Fruit fly (Drosophila melanogaster): ENCODE measurements around the gene CG4374.

The CG4374 gene

DNA sequence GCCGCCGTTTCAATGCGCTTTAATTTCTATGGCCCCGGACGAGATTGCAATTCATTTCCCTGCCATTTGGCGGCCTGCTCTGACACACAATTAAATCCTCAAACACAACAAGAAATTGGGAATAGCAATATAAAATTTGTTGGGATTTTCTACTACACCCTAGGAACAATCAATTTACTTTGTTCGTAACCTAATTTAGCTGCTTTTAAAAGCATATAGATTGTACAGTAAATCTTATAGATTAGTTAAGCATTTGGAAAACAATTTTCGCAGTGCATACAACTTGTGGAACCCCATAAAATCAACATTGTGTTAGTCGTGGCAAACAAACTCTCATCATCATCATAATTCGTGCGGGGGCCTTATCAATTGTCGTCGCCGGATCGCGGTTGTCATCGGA is 4.0 kb upstream of the CG4374 start:
- TF ChIP-seq CG17801 (GFP tag; optimal IDR thresholded peaks at IDR 0.05; ENCODE audit: partially characterized antibody), result no peak

DNA sequence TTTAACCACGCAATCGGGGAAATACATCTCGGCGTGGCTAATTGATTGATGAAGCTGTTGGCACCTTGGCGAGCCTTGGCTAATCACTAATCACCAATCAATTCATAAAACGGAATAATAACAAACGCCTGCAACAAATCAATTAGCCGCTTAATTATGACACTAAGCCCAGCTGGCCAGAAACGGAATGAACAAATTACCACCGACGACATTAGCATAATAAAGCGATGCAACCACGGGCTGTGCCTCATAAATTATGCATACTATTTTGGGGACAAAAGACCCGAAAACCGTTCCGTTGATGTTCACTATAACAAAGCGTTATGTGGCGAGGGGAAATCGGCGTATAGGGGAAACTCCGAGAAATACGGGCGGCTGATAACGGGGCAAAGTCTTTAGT is 11.4 kb downstream of the CG4374 start:
- TF ChIP-seq CG17801 (GFP tag; optimal IDR thresholded peaks at IDR 0.05; ENCODE audit: partially characterized antibody), result no peak

DNA sequence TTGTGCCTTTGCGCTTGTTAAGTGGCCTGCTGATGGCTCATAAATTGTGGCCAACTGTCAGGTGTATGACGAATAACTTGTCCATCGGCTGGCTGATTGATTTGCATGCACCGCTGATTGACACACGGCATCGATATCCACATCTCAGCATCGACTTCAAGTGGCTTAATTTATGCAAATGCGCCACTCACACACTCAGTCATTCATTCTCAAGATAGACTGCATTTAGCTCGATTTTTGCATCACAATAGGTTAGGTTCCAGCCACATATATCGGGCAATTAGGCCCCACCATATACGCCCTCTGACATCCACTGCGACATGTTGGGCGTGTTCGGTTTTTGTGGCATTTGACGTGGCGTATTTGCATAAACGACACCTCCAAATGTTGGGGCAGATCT is 16.2 kb downstream of the CG4374 start:
- no peak for TF ChIP-seq CG17801 (GFP tag; optimal IDR thresholded peaks at IDR 0.05; ENCODE audit: partially characterized antibody)

DNA sequence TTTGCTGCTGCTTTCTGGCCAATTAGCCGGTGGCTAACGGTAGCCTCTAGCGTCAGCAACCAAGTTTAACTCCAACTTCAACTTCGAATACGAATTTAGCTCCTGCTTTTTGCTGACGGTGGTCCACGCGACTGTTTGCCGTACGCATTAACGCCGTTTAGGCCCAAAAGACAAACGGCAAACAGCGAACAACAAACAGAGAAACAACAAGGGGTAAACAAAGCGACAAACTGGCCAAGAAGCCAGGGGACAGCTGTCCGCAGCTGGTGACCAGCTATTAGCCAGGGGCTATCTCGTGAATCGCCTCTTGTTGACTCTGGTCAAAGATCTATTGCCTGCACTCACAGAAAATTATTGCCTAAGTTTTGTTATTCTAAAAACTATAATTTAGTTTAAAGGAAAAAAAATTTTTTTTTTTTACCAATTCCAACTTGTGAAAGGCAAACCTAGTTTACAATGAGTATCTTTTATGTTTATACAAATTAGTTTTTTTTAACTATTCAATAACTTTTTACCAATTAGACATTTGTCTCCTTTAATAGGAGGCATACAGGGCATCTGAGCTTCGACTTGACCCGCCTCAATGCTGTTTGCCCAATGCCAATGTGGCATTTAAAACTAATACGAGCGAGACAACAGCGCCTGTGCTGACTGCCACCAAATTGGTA is 26.7 kb downstream of the CG4374 start:
- no peak for TF ChIP-seq CG17801 (GFP tag; optimal IDR thresholded peaks at IDR 0.05; ENCODE audit: partially characterized antibody)

DNA sequence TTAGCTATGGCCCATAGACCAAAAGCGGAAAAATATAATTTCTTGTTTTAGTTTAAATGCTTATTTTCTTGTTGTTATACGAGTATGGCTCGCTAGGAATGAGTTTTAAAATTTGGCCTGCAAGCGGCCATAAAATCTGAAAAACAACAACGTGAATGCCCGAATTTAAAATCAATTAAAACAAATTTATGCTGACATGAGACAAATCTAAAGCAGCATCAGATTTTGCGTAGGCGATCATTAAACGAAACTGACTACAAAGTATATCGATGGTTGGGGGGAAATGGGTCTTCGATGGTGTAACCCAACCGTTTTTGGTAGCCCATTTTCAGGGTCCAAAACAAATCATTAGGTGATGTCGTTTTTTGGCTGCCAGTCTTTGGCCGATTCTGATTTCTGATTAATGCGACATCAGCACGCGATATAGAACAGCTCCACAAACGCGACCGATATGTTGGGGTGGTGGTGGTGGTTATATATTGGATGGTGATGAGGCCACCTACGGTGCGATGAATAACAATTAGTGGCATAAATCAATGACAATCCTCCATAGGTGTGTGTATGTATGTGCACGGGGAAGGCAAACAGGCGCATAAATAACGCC is 33.8 kb downstream of the CG4374 start:
- no peak for TF ChIP-seq CG17801 (GFP tag; optimal IDR thresholded peaks at IDR 0.05; ENCODE audit: partially characterized antibody)

DNA sequence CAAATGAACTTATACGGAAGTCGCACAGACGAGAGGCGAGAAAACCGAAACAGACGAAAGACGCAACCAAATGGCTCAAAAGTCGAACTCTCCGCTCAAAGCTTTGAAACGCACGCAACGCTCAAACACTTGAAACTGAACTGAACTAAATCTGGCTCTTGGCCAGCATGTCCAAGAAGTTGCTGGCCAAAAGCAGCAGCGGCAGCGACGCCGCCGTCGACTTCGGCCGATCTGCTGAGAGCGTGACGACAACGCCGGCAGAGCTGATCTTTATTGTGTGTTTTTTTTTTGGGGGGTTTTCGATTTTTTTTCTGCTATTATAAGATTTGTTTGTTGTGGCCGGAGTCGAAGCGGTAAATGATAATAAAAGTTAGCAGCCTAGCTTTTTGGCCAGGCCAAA is 40.7 kb downstream of the CG4374 start:
- TF ChIP-seq CG17801 (GFP tag; optimal IDR thresholded peaks at IDR 0.05; ENCODE audit: partially characterized antibody), result no peak

dm6 chr3R:23425929-23426328 is 46.1 kb downstream of the CG4374 start, which contains the start of gene CG43694:
TSS of gene CG43694 (minus strand) at chr3R:23426029.
- TF ChIP-seq CG17801 (GFP tag; optimal IDR thresholded peaks at IDR 0.05; ENCODE audit: partially characterized antibody), result no peak

- no peak for TF ChIP-seq CG17801 (GFP tag; optimal IDR thresholded peaks at IDR 0.05; ENCODE audit: partially characterized antibody)
Measured at dm6 chr3R:23425107-23425506, 47.0 kb downstream of the CG4374 start.

DNA sequence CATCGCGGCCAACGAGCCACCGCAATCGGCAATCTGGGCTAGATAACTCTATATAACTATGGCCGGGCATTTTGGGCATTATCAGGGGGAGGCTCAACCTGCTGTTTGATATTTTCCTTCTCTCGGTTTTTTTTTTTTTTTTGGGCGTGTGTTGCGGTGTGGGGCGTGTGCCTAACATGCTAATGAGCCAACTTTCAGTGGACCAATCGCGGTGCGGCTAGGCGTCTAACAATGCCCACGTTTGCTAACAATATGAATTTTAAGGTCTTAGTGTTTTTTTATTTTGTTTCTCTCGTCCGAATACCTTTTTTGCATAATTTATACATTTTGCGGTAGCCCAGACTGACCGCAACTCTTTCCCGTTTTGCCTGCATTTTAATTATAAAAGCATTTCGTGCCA is 50.2 kb downstream of the CG4374 start:
- no peak for TF ChIP-seq CG17801 (GFP tag; optimal IDR thresholded peaks at IDR 0.05; ENCODE audit: partially characterized antibody)

- no peak for TF ChIP-seq CG17801 (GFP tag; optimal IDR thresholded peaks at IDR 0.05; ENCODE audit: partially characterized antibody)
Measured at dm6 chr3R:23417650-23418049, 54.4 kb downstream of the CG4374 start.

DNA sequence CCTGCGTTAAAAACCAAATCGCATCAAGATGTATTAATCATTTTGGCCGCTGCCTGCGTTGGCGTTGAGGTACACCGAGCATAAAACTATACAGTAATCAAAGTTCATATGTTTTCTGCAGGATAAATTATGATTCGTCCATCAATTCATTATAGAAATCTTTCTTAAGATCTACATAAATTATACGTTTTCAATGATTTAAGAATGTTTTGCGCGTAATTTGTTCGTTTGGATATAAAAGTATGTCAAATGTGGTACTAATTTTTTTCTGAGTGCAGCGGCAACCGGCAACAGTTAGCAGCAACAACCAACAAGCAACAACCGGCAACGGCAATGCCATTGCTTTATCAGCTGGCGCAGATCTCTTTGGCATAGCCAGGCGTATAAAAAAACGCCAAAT is 55.5 kb downstream of the CG4374 start:
- no peak for TF ChIP-seq CG17801 (GFP tag; optimal IDR thresholded peaks at IDR 0.05; ENCODE audit: partially characterized antibody)

- TF ChIP-seq CG17801 (GFP tag; optimal IDR thresholded peaks at IDR 0.05; ENCODE audit: partially characterized antibody), result no peak
Measured at dm6 chr3R:23407880-23408279, 64.2 kb downstream of the CG4374 start.

DNA sequence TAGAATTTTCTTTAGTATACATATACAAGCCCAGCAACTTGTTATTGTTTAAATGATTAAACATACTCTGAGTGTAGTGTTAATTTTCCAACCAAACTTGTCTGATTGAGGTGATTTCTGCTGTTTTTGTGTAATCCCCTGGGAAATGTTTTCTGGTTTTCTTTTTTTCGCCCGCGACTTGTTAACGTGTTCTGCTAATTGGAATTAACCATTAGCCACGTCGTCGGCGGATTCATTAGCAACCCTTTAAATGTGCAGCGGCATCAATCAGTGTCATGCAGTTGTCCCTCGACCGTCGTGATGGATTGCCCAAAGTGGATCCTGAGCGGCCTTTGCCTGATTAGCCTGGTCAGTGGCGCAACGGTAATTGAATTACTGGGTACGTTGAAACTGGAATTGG is 66.9 kb downstream of the CG4374 start, which contains the start of gene Ir94e:
TSS of gene Ir94e (plus strand) at position 301 of the 400 bp plus-strand sequence.
- TF ChIP-seq CG17801 (GFP tag; optimal IDR thresholded peaks at IDR 0.05; ENCODE audit: partially characterized antibody), result no peak

DNA sequence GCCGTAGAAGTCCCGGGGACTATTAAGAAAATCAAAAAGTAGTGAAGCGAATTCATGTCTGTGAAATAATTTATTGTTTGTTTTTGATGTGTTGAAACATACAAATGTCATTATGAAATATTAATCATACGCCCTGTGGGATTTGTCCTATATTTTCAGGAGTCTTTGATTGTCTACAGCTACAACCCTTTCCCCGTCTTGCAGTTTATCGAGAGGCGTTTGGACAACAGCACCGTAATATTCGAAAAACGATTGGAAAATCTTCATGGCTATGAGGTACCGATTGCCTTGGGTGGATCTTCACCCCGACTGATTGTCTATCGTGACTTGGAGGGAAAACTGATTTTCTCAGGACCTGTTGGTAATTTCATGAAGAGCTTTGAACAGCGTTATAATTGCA is 68.5 kb downstream of the CG4374 start, which contains the start of gene CG17380:
TSS of gene CG17380 (minus strand) at position 101 of the 400 bp plus-strand sequence.
- TF ChIP-seq CG17801 (GFP tag; optimal IDR thresholded peaks at IDR 0.05; ENCODE audit: partially characterized antibody), result no peak

DNA sequence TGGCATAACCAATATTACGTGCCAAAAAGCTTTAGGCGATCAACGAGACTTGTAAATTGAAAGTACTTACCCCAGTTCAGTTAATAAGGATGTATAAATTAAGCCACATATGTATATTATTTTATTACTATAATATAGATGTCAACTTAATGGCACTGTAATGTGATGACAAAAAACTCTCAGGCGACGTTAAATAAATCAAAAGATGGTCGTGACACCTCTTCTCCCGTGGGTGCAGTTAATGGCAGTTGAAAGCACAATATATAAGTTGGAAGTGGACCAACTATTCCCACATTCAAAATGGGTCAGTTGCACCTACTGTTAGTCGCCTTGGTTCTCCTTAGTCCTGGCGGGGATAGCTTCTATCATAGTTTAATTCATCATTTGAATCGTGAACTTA is 69.6 kb downstream of the CG4374 start, which contains the start of gene Ir94d:
TSS of gene Ir94d (plus strand) at position 301 of the 400 bp plus-strand sequence.
- TF ChIP-seq CG17801 (GFP tag; optimal IDR thresholded peaks at IDR 0.05; ENCODE audit: partially characterized antibody), result no peak

- no peak for TF ChIP-seq CG17801 (GFP tag; optimal IDR thresholded peaks at IDR 0.05; ENCODE audit: partially characterized antibody)
Measured at dm6 chr3R:23401519-23401918, 70.6 kb downstream of the CG4374 start.
